Fruit fly (Drosophila melanogaster) ovary, adult (tissue): Measurements from ENCODE around the gene eIF5.
A peak's percentile ranks its signal among the peaks of the same experiment; 100 is the strongest.

Source experiments
- CG17801 ChIP-seq: fragments of 200-800 bp; optimal IDR thresholded peaks from 2 replicates; lab custom pipeline; 2019; ENCODE audit warnings: missing biosample characterization, mild to moderate bottlenecking, missing genetic modification characterization, moderate library complexity; ENCODE audit not compliant: partially characterized antibody

The eIF5 gene

dm6 chrX:15991618-15992526, at the start of gene eIF5, which contains the start of the genes CG46312 and exd:
eIF5 (minus strand) TSS chrX:15991974.
CG46312 (minus strand) TSS chrX:15991974.
exd (plus strand) TSS chrX:15992468.
- TF ChIP-seq CG17801 (GFP tag; lab: Kevin White, UChicago): peak; percentile 35

DNA sequence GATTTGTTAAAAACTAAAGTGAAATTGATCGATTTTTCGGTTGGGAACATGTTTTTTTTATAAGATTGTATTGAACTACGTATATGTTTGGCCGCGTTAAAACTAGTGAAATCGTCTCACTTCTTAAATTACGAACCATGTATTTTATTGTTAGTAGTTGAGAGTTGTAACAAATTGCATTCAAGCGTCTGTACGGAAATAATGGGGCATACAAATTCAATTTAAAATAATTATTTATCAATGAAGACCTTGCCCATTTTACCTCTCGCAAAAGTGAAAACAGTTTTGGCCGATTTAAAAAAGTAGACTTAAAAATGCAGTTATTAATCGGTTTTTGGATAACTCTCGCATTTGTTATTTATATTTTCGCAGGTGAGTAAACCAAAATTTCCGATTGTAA, 17.0 kb upstream of the eIF5 start, which contains the start of gene Muc14A:
Gene Muc14A (plus strand): TSS at position 301 of the 400 bp plus-strand sequence.
- no peak for TF ChIP-seq CG17801 (GFP tag; lab: Kevin White, UChicago)

dm6 chrX:16005551-16006197, 13.9 kb upstream of the eIF5 start, which contains the start of the genes vap and CG12698:
vap (minus strand) TSS chrX:16005812.
CG12698 (plus strand) TSS chrX:16006147.
- no peak for TF ChIP-seq CG17801 (GFP tag; lab: Kevin White, UChicago)

DNA sequence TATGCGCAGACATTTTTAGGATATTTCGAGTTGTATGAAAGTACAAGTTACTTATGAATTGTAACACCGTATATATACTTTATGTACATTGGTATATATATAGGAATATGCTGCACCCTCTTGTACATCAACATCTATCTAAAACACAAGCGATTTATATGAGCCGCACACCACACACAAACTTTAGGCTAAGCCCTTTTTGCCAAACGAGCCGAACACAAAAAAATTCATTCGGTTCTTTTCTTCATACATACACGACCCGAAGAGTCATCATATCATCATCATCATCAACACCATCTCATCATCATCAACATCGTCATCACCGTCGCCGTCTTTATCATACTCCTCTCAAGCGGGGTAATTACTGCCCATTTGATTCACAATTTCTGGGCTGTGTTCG, 13.3 kb upstream of the eIF5 start:
- TF ChIP-seq CG17801 (GFP tag; lab: Kevin White, UChicago): no peak

- TF ChIP-seq CG17801 (GFP tag; lab: Kevin White, UChicago): no peak
Observed at dm6 chrX:15996831-15997230, 5.1 kb upstream of the eIF5 start, which contains the start of gene CG8939. CG8939 (plus strand) TSS chrX:15997016.

DNA sequence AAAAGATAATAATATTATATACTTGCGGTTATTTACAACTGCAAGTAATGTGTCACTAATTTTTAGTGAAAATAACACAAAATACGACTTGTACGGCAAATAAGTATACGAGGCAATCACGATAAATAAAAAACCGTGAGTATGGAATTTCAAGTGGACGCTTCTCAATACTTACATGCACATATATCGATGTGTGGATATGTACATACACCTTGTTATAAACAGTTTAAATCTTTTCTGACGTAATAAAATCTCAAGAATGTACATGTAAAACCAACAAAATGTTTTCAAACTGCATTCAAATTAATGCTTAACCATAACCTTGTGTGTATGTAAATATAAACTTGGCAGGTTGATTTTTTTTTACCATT, 738 bp upstream of the eIF5 start:
- no peak for TF ChIP-seq CG17801 (GFP tag; lab: Kevin White, UChicago)

DNA sequence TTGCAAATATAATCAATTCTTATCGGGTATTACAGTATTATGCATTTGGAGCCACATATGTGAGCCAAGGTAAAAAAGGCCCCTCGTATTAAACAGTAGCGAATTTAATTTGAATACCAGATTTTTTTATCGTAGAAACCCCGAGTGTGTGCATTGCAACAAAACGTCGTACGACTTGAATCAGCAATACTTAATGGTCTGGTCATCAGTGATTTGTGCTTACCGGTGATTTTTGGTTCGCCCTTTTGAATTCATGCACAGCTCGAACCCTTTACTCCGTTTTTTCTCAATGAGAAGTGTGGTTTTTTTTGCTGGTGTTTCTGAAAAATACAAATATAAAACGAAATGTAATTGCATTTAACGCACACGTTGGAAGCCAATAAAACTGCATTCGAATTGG, 2.1 kb downstream of the eIF5 start:
- TF ChIP-seq CG17801 (GFP tag; lab: Kevin White, UChicago): no peak

- no peak for TF ChIP-seq CG17801 (GFP tag; lab: Kevin White, UChicago)
Observed at dm6 chrX:15986654-15987053, 5.1 kb downstream of the eIF5 start, which contains the start of gene ND-20. ND-20 (minus strand) TSS chrX:15986808.

DNA sequence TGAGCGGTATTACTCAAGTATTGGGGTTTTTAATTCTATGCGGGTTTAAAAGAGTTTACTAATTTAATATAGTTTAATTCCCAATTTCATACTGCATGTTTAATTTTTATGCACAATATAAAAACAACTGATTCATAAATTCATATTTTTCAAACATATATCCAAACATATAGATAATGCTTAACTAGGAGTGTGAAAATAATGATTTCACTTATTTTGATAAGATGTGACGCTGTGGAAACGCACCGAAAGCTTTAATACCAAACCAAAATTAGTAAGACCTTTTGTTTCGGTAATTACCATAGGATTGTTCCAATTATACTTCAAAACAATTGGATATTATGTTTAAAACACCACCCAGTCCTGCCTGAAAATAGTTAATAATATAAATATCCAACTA, 8.3 kb downstream of the eIF5 start, which contains the start of gene Slc25A46a:
Gene Slc25A46a (plus strand): TSS at position 272 of the 400 bp plus-strand sequence.
- no peak for TF ChIP-seq CG17801 (GFP tag; lab: Kevin White, UChicago)

DNA sequence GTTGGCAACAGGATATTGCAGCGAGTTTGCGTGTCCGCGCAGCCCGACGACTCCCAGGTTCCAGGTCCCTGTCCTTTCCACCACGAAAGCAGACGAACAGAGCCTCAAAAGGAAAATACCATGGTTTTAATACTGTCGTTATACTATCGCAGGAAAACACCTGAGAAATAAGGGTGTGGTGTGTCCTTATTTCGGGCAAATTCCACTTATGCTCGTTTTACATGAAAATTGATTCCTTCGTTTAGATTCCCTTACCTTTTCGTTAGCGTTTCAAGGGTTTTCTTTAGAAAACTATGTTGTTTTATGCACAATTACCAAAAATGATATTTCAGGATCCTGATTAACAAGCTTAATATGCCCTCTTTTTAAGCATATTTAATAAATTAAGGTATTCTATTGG, 8.9 kb downstream of the eIF5 start, which contains the start of gene Cep164:
Gene Cep164 (minus strand): TSS at position 101 of the 400 bp plus-strand sequence.
- TF ChIP-seq CG17801 (GFP tag; lab: Kevin White, UChicago): no peak

DNA sequence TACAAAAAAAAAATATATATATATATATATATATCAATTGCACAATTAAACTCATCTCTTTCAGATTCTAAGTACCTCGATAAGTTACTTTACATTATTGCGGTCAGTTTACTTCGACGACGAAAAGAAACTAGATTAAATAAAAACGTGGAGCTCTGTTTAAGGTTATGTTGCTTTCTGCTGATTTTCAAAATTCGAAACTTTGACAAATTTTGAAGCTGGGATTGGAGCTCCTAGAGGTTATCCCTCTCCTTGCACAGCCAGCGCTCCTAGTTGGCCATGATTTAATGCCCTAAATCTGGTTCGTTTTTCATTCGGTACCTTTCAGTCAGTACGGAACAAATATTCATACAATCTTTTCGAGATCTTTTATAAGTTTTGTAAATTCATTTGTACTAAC, 15.2 kb downstream of the eIF5 start, which contains the start of gene CG42766:
Gene CG42766 (plus strand): TSS at position 301 of the 400 bp plus-strand sequence.
- no peak for TF ChIP-seq CG17801 (GFP tag; lab: Kevin White, UChicago)

DNA sequence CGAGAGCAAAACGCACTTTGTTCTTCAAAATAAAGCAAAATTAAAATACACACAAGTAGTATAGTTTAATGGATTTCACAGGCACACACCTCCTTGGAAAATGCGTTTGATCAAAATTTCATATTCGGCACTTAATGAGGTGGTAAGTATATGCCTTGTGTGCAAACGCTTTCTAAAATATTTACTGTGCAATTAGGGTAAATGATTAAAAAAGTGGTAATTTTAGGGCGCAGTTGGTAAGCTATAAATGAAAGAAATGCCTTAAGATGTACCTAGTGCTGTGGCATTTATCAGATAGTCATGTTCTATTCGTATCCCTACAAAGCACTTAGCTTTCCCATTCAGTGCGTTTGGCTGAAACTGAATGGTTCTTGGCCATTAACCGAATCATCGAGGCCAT, 17.6 kb downstream of the eIF5 start, which contains the start of gene Or13a:
Gene Or13a (plus strand): TSS at position 301 of the 400 bp plus-strand sequence.
- no peak for TF ChIP-seq CG17801 (GFP tag; lab: Kevin White, UChicago)

DNA sequence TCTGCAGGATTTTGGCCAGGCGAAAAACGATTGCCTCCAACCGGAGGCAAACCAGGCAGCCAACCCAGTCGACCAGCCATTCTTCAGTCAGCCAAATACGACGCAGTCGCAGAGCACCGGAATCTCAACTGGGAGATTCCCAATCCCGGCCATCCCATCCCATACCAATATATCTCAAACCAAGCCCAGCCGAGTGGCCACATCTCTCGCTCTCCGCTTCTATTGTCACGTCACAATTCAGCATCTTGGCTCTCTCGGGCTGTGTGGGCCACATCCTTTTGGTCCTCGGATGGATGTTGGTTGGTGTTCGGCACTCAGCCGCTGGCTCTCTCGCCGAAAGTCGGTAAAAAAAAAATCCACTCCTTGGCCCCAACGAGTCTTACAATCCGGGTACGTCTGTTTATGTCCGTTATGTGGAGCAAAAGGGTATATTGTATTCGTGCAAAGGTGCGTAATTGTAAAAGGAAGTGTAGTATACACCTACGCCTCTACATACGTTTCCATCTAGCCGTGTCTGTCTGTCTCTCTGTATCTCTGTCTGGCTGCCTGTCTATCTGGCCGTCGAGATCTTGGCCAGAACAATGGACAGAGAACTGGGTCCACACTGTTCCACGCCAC, 18.5 kb downstream of the eIF5 start, which contains the start of gene mmd:
Gene mmd (minus strand): TSS at position 3 of the 618 bp plus-strand sequence.
- TF ChIP-seq CG17801 (GFP tag; lab: Kevin White, UChicago): no peak

DNA sequence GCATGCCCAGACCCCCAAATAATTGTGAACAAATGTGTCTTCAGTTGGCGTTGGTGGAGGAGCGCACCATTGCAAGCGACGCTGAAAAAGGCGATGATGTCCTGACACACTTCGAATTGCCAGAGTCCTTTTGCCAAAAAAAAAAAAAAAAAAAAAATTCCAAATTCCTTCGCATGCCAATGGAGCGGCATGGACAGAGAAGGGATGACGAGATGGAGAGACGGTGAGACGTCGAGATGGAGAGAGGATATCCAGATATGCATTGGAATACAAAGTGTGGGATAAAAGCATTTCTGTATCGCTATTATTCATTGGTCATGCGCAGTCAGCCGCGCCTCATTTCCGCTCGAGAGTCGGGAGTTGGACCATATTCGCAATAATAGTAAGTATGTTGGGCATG, 20.2 kb downstream of the eIF5 start:
- TF ChIP-seq CG17801 (GFP tag; lab: Kevin White, UChicago): no peak
